Worm (Caenorhabditis elegans) whole organism, young adult: Measurements from ENCODE around the gene bli-6.

Source experiments
- F39B2.1 ChIP-seq: fragments of 200-800 bp; sonication (Bioruptor generic); IDR thresholded peaks from 2 replicates; pipeline ENCODE4 v1.3.6; 2022; ENCODE audit warnings: missing genetic modification reagents, missing genetic modification characterization, missing compliant biosample characterization
- Y53G8AR.9 ChIP-seq: fragments of 200-800 bp; sonication (Bioruptor generic); conservative IDR thresholded peaks from 2 replicates; pipeline ENCODE4 v1.3.6; 2022; ENCODE audit warnings: missing genetic modification reagents, missing genetic modification characterization, missing compliant biosample characterization
- ceh-40 ChIP-seq: fragments of 200-800 bp; sonication (Bioruptor generic); IDR thresholded peaks from 2 replicates; pipeline ENCODE4 v1.3.6; 2022; ENCODE audit warnings: missing genetic modification characterization, missing compliant biosample characterization
- dpl-1 ChIP-seq: fragments of 150-350 bp; optimal IDR thresholded peaks from 2 replicates; lab custom pipeline; 2014; ENCODE audit warnings: missing biosample characterization, missing genetic modification reagents, missing genetic modification characterization
- gei-17 ChIP-seq: fragments of 200-800 bp; sonication (Bioruptor generic); optimal IDR thresholded peaks from 2 replicates; lab custom pipeline; 2018; ENCODE audit warnings: mild to moderate bottlenecking, missing genetic modification characterization, missing compliant biosample characterization
- unc-62 ChIP-seq: fragments of 150-350 bp; optimal IDR thresholded peaks from 2 replicates; lab custom pipeline; 2014; ENCODE audit warnings: missing biosample characterization, missing genetic modification reagents, missing genetic modification characterization
- ztf-3 ChIP-seq: fragments of 200-800 bp; sonication (Bioruptor generic); optimal IDR thresholded peaks from 2 replicates; lab custom pipeline; 2018; ENCODE audit warnings: mild to moderate bottlenecking, missing genetic modification characterization, missing compliant biosample characterization

DNA sequence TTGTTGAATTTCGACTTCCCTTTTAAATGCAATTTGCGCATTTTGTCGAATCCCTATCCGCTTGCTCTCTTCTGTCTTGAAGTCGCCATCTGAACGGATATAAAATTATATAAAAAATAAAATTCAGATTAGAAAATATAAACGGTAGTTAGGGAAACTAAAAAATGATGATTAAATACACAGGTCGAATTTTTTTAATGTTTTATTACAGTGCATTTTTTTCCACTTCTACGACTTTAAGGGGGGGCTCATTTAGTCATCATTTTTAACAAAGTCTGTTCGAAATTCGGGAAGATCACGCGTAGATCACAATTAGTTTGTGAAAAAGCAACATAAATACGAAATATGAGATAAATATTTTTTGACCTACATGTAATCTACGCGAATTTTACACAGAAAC lies 34.0 kb upstream of the bli-6 start, which contains the start of gene Y73B6BL.14:
- TF ChIP-seq gei-17 (no peak), unc-62 (GFP tag; lab: Kevin White, UChicago) (no peak), ceh-40 (GFP tag; lab: Robert Waterston, UW) (no peak), dpl-1 (GFP tag; lab: Kevin White, UChicago) (no peak), Y53G8AR.9 (GFP tag; lab: Robert Waterston, UW) (no peak), F39B2.1 (GFP tag; lab: Robert Waterston, UW) (no peak), ztf-3 (GFP tag; lab: Kevin White, UChicago) (no peak)
